Worm (Caenorhabditis elegans): ENCODE results near the gene col-157.
A peak's percentile ranks its signal among the peaks of the same experiment; 100 is the strongest.

col-157 gene

ce11 chrV:11515145-11515544 lies 31.3 kb downstream of the col-157 start:
- TF ChIP-seq lag-1 (GFP tag; IDR thresholded peaks at IDR 0.05), result 0 out of 2 replicates have a peak, but pooled peaks have one; percentile 27
- TF ChIP-seq sdz-38 (tag; optimal IDR thresholded peaks at IDR 0.05), result no peak
- TF ChIP-seq rec-8 (tag; optimal IDR thresholded peaks at IDR 0.05), result no peak
- no peak for TF ChIP-seq ceh-58 (GFP tag; IDR thresholded peaks at IDR 0.05)
- TF ChIP-seq snpc-1.1 (tag; optimal IDR thresholded peaks at IDR 0.05; ENCODE audit: insufficient read depth), result no peak
- no peak for TF ChIP-seq hrde-1 (tag; optimal IDR thresholded peaks at IDR 0.05; ENCODE audit: borderline replicate concordance)

DNA sequence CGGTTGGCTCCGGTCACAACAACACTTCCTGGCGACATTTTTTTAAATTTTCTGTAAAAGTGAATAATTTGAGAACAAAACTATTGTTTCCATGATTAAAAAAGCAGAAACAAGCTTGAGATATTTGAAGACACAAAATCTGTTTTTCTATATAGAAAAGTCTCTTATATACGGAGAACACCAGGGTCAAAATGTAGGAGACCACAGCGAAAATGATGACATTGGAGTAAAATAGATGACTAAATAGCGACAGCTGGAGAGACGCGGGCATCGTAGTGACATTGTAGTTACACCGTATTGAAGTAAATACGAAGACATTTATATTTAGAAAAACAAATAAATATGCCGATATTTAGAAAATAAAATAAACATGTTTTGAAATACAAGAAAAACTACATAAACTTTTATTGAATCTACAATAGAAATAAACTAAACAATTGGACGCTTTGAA lies 32.3 kb downstream of the col-157 start, which contains the start of gene sdz-8:
sdz-8 (minus strand) TSS at position 51 of the 451 bp plus-strand sequence.
- TF ChIP-seq madf-8 (GFP tag; conservative IDR thresholded peaks at IDR 0.05), result no peak

DNA sequence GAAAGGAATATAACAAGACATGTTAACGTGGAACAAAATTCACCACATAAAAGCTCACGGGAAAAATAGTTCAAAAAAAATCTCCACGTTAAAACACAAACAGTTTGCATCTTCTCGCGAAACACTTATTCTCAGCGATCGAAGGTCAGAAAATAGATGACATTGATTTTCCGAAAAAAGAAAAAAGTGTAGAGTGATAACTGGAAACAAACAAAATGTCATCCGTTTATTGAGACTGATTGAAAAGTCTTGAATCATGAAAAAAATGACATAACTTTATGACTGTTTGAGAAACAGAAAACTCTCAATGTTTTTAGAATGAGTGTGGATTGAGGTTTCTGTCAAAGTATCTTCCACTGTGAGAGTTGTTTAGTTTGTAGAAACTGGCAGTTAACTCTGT lies 33.9 kb downstream of the col-157 start, which contains the start of gene C55A6.4:
C55A6.4 (minus strand) TSS at position 101 of the 400 bp plus-strand sequence.
- TF ChIP-seq nhr-27 (tag; optimal IDR thresholded peaks at IDR 0.05) (no peak), cebp-1 (GFP tag; IDR thresholded peaks at IDR 0.05) (no peak), cebp-1 (tag; optimal IDR thresholded peaks at IDR 0.05) (no peak), lin-54 (GFP tag; optimal IDR thresholded peaks at IDR 0.05) (no peak), efl-1 (GFP tag; optimal IDR thresholded peaks at IDR 0.05) (no peak), nfya-2 (GFP tag; IDR thresholded peaks at IDR 0.05) (no peak), pha-4 (tag; optimal IDR thresholded peaks at IDR 0.05) (no peak), F49E8.2 (tag; optimal IDR thresholded peaks at IDR 0.05; ENCODE audit: insufficient read depth) (no peak), athp-1 (tag; optimal IDR thresholded peaks at IDR 0.05) (no peak), F57C9.4 (tag; optimal IDR thresholded peaks at IDR 0.05) (no peak), F23B12.7 (tag; optimal IDR thresholded peaks at IDR 0.05; ENCODE audit: insufficient read depth) (no peak), snpc-3.4 (tag; optimal IDR thresholded peaks at IDR 0.05) (no peak), hrde-1 (tag; optimal IDR thresholded peaks at IDR 0.05; ENCODE audit: borderline replicate concordance) (no peak)

ce11 chrV:11520215-11520614 lies 36.4 kb downstream of the col-157 start, which contains the start of the genes C55A6.11 and C55A6.7:
Gene C55A6.11 (plus strand): TSS chrV:11520515.
Gene C55A6.7 (minus strand): TSS chrV:11520530.
- TF ChIP-seq ceh-27 (GFP tag; optimal IDR thresholded peaks at IDR 0.05) (no peak), ztf-28 (GFP tag; IDR thresholded peaks at IDR 0.05) (no peak), nhr-90 (tag; optimal IDR thresholded peaks at IDR 0.05) (no peak), sptf-2 (GFP tag; optimal IDR thresholded peaks at IDR 0.05) (no peak), unc-62 (GFP tag; optimal IDR thresholded peaks at IDR 0.05) (no peak), nfya-1 (tag; optimal IDR thresholded peaks at IDR 0.05; ENCODE audit: borderline replicate concordance, insufficient read depth) (no peak), rcor-1 (GFP tag; IDR thresholded peaks at IDR 0.05) (no peak), egl-18 (GFP tag; IDR thresholded peaks at IDR 0.05) (no peak), nhr-120 (GFP tag; IDR thresholded peaks at IDR 0.05) (no peak), mcd-1 (GFP tag; IDR thresholded peaks at IDR 0.05) (no peak), lag-1 (GFP tag; IDR thresholded peaks at IDR 0.05) (no peak)

ce11 chrV:11521448-11521847 lies 37.6 kb downstream of the col-157 start, which contains the start of gene pafo-1:
Gene pafo-1 (plus strand): TSS chrV:11521703.
- no peak for TF ChIP-seq hsf-1 (GFP tag; IDR thresholded peaks at IDR 0.05)
- TF ChIP-seq F52B5.7 (tag; optimal IDR thresholded peaks at IDR 0.05), result no peak
- TF ChIP-seq nfyb-1 (GFP tag; IDR thresholded peaks at IDR 0.05), result peak; percentile 93
- TF ChIP-seq zfh-2 (GFP tag; conservative IDR thresholded peaks at IDR 0.05), result no peak
- peak; percentile 89 for TF ChIP-seq attf-5 (GFP tag; optimal IDR thresholded peaks at IDR 0.05)
- no peak for TF ChIP-seq F57A8.1 (GFP tag; optimal IDR thresholded peaks at IDR 0.05)
- no peak for TF ChIP-seq mel-28 (tag; optimal IDR thresholded peaks at IDR 0.05; ENCODE audit: borderline replicate concordance)
- TF ChIP-seq tbx-9 (tag; optimal IDR thresholded peaks at IDR 0.05; ENCODE audit: borderline replicate concordance), result no peak
- TF ChIP-seq dox-1 (GFP tag; IDR thresholded peaks at IDR 0.05), result peak; percentile 95
- no peak for TF ChIP-seq ama-1 (optimal IDR thresholded peaks at IDR 0.05)
- no peak for TF ChIP-seq ama-1 (GFP tag; optimal IDR thresholded peaks at IDR 0.05)
- TF ChIP-seq attf-6 (GFP tag; IDR thresholded peaks at IDR 0.05), result peak; percentile 54; the same call in 1 of the 2 replicates
- TF ChIP-seq Y67H2A.10 (GFP tag; conservative IDR thresholded peaks at IDR 0.05), result 0 out of 2 replicates have a peak, but pooled peaks have one; percentile 12
- TF ChIP-seq C06A6.2 (GFP tag; conservative IDR thresholded peaks at IDR 0.05), result peak; percentile 78

Data from whole organism, young adult.